Worm (Caenorhabditis elegans) whole organism, L4 larva: ENCODE data around the gene sdc-2.

Source experiments
- F10B5.3 ChIP-seq: sonication (generic microtip); optimal IDR thresholded peaks from 2 replicates; lab custom pipeline; 2016; ENCODE audit warnings: mild to moderate bottlenecking, missing genetic modification characterization, missing compliant biosample characterization
- aly-2 ChIP-seq: sonication (generic microtip); optimal IDR thresholded peaks from 2 replicates; lab custom pipeline; 2018; ENCODE audit warnings: missing biosample characterization, missing genetic modification characterization
- ama-1 ChIP-seq: fragments of 150-350 bp; optimal IDR thresholded peaks from 2 replicates; lab custom pipeline; 2014; ENCODE audit warnings: inconsistent platforms, mixed read lengths
- ceh-44 ChIP-seq: fragments of 200-800 bp; sonication (Bioruptor generic); IDR thresholded peaks from 2 replicates; pipeline ENCODE4 v1.3.6; 2022; ENCODE audit warnings: missing genetic modification reagents, missing genetic modification characterization, missing compliant biosample characterization
- ces-1 ChIP-seq: fragments of 150-350 bp; sonication (generic microtip); optimal IDR thresholded peaks from 4 replicates; lab custom pipeline; 2014; ENCODE audit warnings: missing biosample characterization, missing genetic modification reagents, missing genetic modification characterization
- dpl-1 ChIP-seq: fragments of 150-350 bp; optimal IDR thresholded peaks from 2 replicates; lab custom pipeline; 2014; ENCODE audit warnings: missing biosample characterization, missing genetic modification reagents, missing genetic modification characterization
- fkh-10 ChIP-seq: fragments of 150-350 bp; optimal IDR thresholded peaks from 2 replicates; lab custom pipeline; 2014; ENCODE audit warnings: missing biosample characterization, missing genetic modification reagents, missing genetic modification characterization
- lsy-2 ChIP-seq, 2 experiments: fragments of 150-350 bp in 1 of 2; sonication (generic microtip) in 1 of 2; optimal IDR thresholded peaks; 2 replicates each; lab custom pipeline; 2014 to 2017; ENCODE audit warnings: missing biosample characterization in 2 of 2, missing genetic modification characterization in 2 of 2
- nhr-237 ChIP-seq: sonication (generic microtip); optimal IDR thresholded peaks from 2 replicates; lab custom pipeline; 2017; ENCODE audit warnings: missing biosample characterization, missing genetic modification characterization
- nhr-77 ChIP-seq: fragments of 150-350 bp; optimal IDR thresholded peaks from 2 replicates; lab custom pipeline; 2014; ENCODE audit warnings: missing biosample characterization, missing genetic modification characterization
- spr-1 ChIP-seq: sonication (generic microtip); optimal IDR thresholded peaks from 2 replicates; lab custom pipeline; 2016; ENCODE audit warnings: mild to moderate bottlenecking, missing genetic modification characterization, missing compliant biosample characterization

DNA sequence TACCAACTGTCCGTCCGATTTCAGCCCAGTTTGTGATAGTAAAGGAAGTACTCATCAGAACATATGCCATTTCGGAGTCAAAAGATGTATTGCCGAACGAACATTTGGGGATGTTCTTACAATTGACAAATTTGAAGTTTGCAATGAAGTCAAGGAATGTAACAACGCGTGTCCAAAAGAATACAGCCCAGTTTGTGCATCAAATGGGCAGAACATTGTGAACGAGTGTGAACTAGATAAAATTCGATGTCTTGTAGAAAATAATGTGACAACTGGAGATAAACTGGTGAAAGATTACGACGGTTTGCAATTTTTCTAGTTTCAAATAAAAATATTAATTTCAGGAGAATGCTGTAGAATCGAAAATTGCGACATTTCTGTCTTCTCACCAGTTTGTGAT is 14.7 kb upstream of the sdc-2 start:
- TF ChIP-seq spr-1 (tag; lab: Kevin White, UChicago) (no peak), lsy-2 (tag; optimal IDR thresholded peaks at IDR 0.05; lab: Kevin White, UChicago) (no peak), dpl-1 (no peak), ces-1 (GFP tag; lab: Kevin White, UChicago) (no peak), nhr-237 (no peak), ama-1 (lab: Kevin White, UChicago) (no peak), nhr-77 (tag; lab: Kevin White, UChicago) (no peak), fkh-10 (GFP tag; lab: Kevin White, UChicago) (no peak), ceh-44 (no peak), aly-2 (tag; lab: Kevin White, UChicago) (no peak), F10B5.3 (tag; lab: Kevin White, UChicago) (no peak)
